Fruit fly (Drosophila melanogaster) whole organism, embryonic: Measurements from ENCODE around the gene CG43693.

Experiments used
- CG10267 ChIP-seq: fragments of 200-800 bp; sonication (Bioruptor generic); optimal IDR thresholded peaks from 2 replicates; lab custom pipeline; 2018; ENCODE audit warnings: missing biosample characterization, mild to moderate bottlenecking, missing genetic modification characterization, moderate library complexity
- CG10565 ChIP-seq: fragments of 200-800 bp; sonication (Bioruptor generic); optimal IDR thresholded peaks from 3 replicates; lab custom pipeline; 2016; ENCODE audit warnings: missing biosample characterization, mild to moderate bottlenecking, missing genetic modification characterization
- CG10654 ChIP-seq: fragments of 200-800 bp; sonication (Bioruptor generic); optimal IDR thresholded peaks from 2 replicates; lab custom pipeline; 2016; ENCODE audit warnings: missing biosample characterization, missing genetic modification characterization
- CG1233 ChIP-seq: fragments of 200-800 bp; sonication (Bioruptor generic); optimal IDR thresholded peaks from 4 replicates; lab custom pipeline; 2018; ENCODE audit warnings: missing biosample characterization, mild to moderate bottlenecking, missing genetic modification characterization
- CG12744 ChIP-seq: fragments of 200-800 bp; sonication (Bioruptor generic); optimal IDR thresholded peaks from 2 replicates; lab custom pipeline; 2016; ENCODE audit warnings: missing biosample characterization, missing genetic modification characterization
- CG14050 ChIP-seq: fragments of 200-800 bp; sonication (Bioruptor generic); IDR thresholded peaks from 3 replicates; pipeline ENCODE4 v1.3.6; 2022; ENCODE audit warnings: missing biosample characterization, missing genetic modification characterization
- CG16813 ChIP-seq: fragments of 200-800 bp; sonication (Bioruptor generic); IDR thresholded peaks from 3 replicates; pipeline ENCODE4 v1.3.6; 2022; ENCODE audit warnings: missing biosample characterization, missing genetic modification characterization; ENCODE audit not compliant: partially characterized antibody
- CG1832 ChIP-seq: fragments of 200-800 bp; sonication (Bioruptor generic); optimal IDR thresholded peaks from 2 replicates; lab custom pipeline; 2017; ENCODE audit warnings: missing biosample characterization, mild to moderate bottlenecking, missing genetic modification characterization, inconsistent platforms
- CG2120 ChIP-seq: fragments of 200-800 bp; sonication (Bioruptor generic); optimal IDR thresholded peaks from 3 replicates; lab custom pipeline; 2016; ENCODE audit warnings: missing biosample characterization, missing genetic modification characterization
- CG2678 ChIP-seq: fragments of 200-800 bp; sonication (Bioruptor generic); optimal IDR thresholded peaks from 3 replicates; lab custom pipeline; 2019; ENCODE audit warnings: missing biosample characterization, mild to moderate bottlenecking, missing genetic modification characterization, moderate library complexity
- CG33557 ChIP-seq: fragments of 200-800 bp; sonication (Bioruptor generic); optimal IDR thresholded peaks from 2 replicates; lab custom pipeline; 2019; ENCODE audit warnings: missing biosample characterization, mild to moderate bottlenecking, missing genetic modification characterization, moderate library complexity
- CG3838 ChIP-seq: fragments of 200-800 bp; sonication (Bioruptor generic); optimal IDR thresholded peaks from 3 replicates; lab custom pipeline; 2016; ENCODE audit warnings: missing biosample characterization, missing genetic modification characterization
- CG3847 ChIP-seq: fragments of 200-800 bp; sonication (Bioruptor generic); IDR thresholded peaks from 2 replicates; pipeline ENCODE4 v1.3.6; 2022; ENCODE audit warnings: missing biosample characterization, missing genetic modification characterization
- CG4360 ChIP-seq: fragments of 200-800 bp; sonication (Bioruptor generic); IDR thresholded peaks from 2 replicates; pipeline ENCODE4 v1.3.6; 2022; ENCODE audit warnings: missing biosample characterization, missing genetic modification characterization
- CG7745 ChIP-seq: fragments of 200-800 bp; sonication (Bioruptor generic); optimal IDR thresholded peaks from 2 replicates; lab custom pipeline; 2018; ENCODE audit warnings: missing biosample characterization, mild to moderate bottlenecking, missing genetic modification characterization, moderate library complexity
- CG9609 ChIP-seq: fragments of 200-800 bp; sonication (Bioruptor generic); optimal IDR thresholded peaks from 3 replicates; lab custom pipeline; 2016; ENCODE audit warnings: missing biosample characterization, missing genetic modification characterization
- CG9817 ChIP-seq: fragments of 200-800 bp; sonication (Bioruptor generic); optimal IDR thresholded peaks from 2 replicates; lab custom pipeline; 2018; ENCODE audit warnings: missing biosample characterization, mild to moderate bottlenecking, missing genetic modification characterization, moderate library complexity
- D19B ChIP-seq: fragments of 200-800 bp; sonication (Bioruptor generic); optimal IDR thresholded peaks from 2 replicates; lab custom pipeline; 2017; ENCODE audit warnings: missing biosample characterization, mild to moderate bottlenecking, missing genetic modification characterization
- Dfd ChIP-seq, 2 experiments: fragments of >200 bp; optimal IDR thresholded peaks; 2 replicates each; lab custom pipeline; 2017; ENCODE audit warnings: missing biosample characterization in 2 of 2, missing genetic modification characterization in 2 of 2
- Eip74EF ChIP-seq, 2 experiments: fragments of 200-800 bp in 1 of 2; fragments of >200 bp in 1 of 2; sonication (Bioruptor generic) in 1 of 2; optimal IDR thresholded peaks; 2 replicates each; lab custom pipeline; 2017 to 2019; ENCODE audit warnings: missing biosample characterization in 2 of 2, missing genetic modification characterization in 2 of 2, mild to moderate bottlenecking in 1 of 2, moderate library complexity in 1 of 2
- Gug ChIP-seq: fragments of 200-800 bp; sonication (Bioruptor generic); IDR thresholded peaks from 4 replicates; pipeline ENCODE4 v1.3.6; 2022; ENCODE audit warnings: missing biosample characterization, missing genetic modification characterization
- HLH3B ChIP-seq: fragments of 200-800 bp; sonication (Bioruptor generic); IDR thresholded peaks from 2 replicates; pipeline ENCODE4 v1.3.6; 2022; ENCODE audit warnings: missing biosample characterization, missing genetic modification characterization
- HmgZ ChIP-seq: fragments of 200-800 bp; sonication (Bioruptor generic); optimal IDR thresholded peaks from 2 replicates; lab custom pipeline; 2018; ENCODE audit warnings: missing biosample characterization, mild to moderate bottlenecking, missing genetic modification characterization
- Ptx1 ChIP-seq: fragments of 200-800 bp; sonication (Bioruptor generic); IDR thresholded peaks from 2 replicates; pipeline ENCODE4 v1.3.6; 2022; ENCODE audit warnings: missing biosample characterization, missing genetic modification characterization
- Six4 ChIP-seq: fragments of 200-800 bp; sonication (Bioruptor generic); optimal IDR thresholded peaks from 2 replicates; lab custom pipeline; 2016; ENCODE audit warnings: missing biosample characterization, missing genetic modification characterization
- YL-1 ChIP-seq: fragments of 200-800 bp; sonication (Bioruptor generic); optimal IDR thresholded peaks from 3 replicates; lab custom pipeline; 2017; ENCODE audit warnings: missing biosample characterization, mild to moderate bottlenecking, missing genetic modification characterization
- ab ChIP-seq: fragments of 200-800 bp; sonication (Bioruptor generic); optimal IDR thresholded peaks from 2 replicates; lab custom pipeline; 2016; ENCODE audit warnings: missing biosample characterization, missing genetic modification characterization
- ato ChIP-seq: fragments of 200-800 bp; sonication (Bioruptor generic); IDR thresholded peaks from 2 replicates; pipeline ENCODE4 v1.3.6; 2022; ENCODE audit warnings: missing biosample characterization, missing genetic modification characterization; ENCODE audit not compliant: partially characterized antibody
- chn ChIP-seq: fragments of 200-800 bp; sonication (Bioruptor generic); optimal IDR thresholded peaks from 2 replicates; lab custom pipeline; 2016; ENCODE audit warnings: missing biosample characterization, missing genetic modification characterization
- dmrt11E ChIP-seq: fragments of 200-800 bp; sonication (Bioruptor generic); optimal IDR thresholded peaks from 3 replicates; lab custom pipeline; 2018; ENCODE audit warnings: missing biosample characterization, mild to moderate bottlenecking, missing genetic modification characterization, moderate library complexity
- fd96Cb ChIP-seq: fragments of 200-800 bp; sonication (Bioruptor generic); optimal IDR thresholded peaks from 2 replicates; lab custom pipeline; 2018; ENCODE audit warnings: missing biosample characterization, mild to moderate bottlenecking, missing genetic modification characterization, moderate library complexity
- fru ChIP-seq: fragments of >200 bp; optimal IDR thresholded peaks from 2 replicates; lab custom pipeline; 2017
- gcm2 ChIP-seq: fragments of 200-800 bp; sonication (Bioruptor generic); optimal IDR thresholded peaks from 2 replicates; lab custom pipeline; 2016; ENCODE audit warnings: missing biosample characterization, missing genetic modification characterization
- jumu ChIP-seq: fragments of 200-800 bp; sonication (Bioruptor generic); optimal IDR thresholded peaks from 3 replicates; lab custom pipeline; 2016; ENCODE audit warnings: missing biosample characterization, missing genetic modification characterization
- kni ChIP-seq: fragments of 200-800 bp; sonication (Bioruptor generic); optimal IDR thresholded peaks from 3 replicates; lab custom pipeline; 2017; ENCODE audit warnings: mild to moderate bottlenecking, missing biosample characterization, missing genetic modification reagents, missing genetic modification characterization
- knrl ChIP-seq: fragments of 200-800 bp; sonication (Bioruptor generic); IDR thresholded peaks from 3 replicates; pipeline ENCODE4 v1.3.6; 2022; ENCODE audit warnings: missing biosample characterization, missing genetic modification characterization; ENCODE audit not compliant: partially characterized antibody
- lab ChIP-seq: fragments of 200-800 bp; sonication (Bioruptor generic); optimal IDR thresholded peaks from 3 replicates; lab custom pipeline; 2017; ENCODE audit warnings: missing biosample characterization, missing genetic modification characterization, mild to moderate bottlenecking, moderate library complexity, missing genetic modification reagents
- lbe ChIP-seq: fragments of 200-800 bp; sonication (Bioruptor generic); optimal IDR thresholded peaks from 2 replicates; lab custom pipeline; 2016; ENCODE audit warnings: missing biosample characterization, mild to moderate bottlenecking, missing genetic modification characterization
- mld ChIP-seq: fragments of 200-800 bp; sonication (Bioruptor generic); IDR thresholded peaks from 3 replicates; pipeline ENCODE4 v1.3.6; 2022; ENCODE audit warnings: missing biosample characterization, missing genetic modification characterization; ENCODE audit not compliant: partially characterized antibody
- pan ChIP-seq, 4 experiments: fragments of >200 bp in 3 of 4; fragments of 200-800 bp in 1 of 4; sonication (Bioruptor generic) in 1 of 4; optimal IDR thresholded peaks in 3 of 4; IDR thresholded peaks in 1 of 4; 2 replicates each; pipeline versions ENCODE4 v1.3.6 to Lab custom; 2017 to 2022; ENCODE audit warnings: missing biosample characterization in 2 of 4, missing genetic modification characterization in 2 of 4, mixed read lengths in 1 of 4
- pb ChIP-seq: fragments of 200-800 bp; sonication (Bioruptor generic); optimal IDR thresholded peaks from 3 replicates; lab custom pipeline; 2016; ENCODE audit warnings: missing biosample characterization, missing genetic modification characterization
- pum ChIP-seq: fragments of 200-800 bp; sonication (Bioruptor generic); optimal IDR thresholded peaks from 2 replicates; lab custom pipeline; 2016; ENCODE audit warnings: missing biosample characterization, missing genetic modification characterization
- rib ChIP-seq: fragments of 200-800 bp; sonication (Bioruptor generic); IDR thresholded peaks from 2 replicates; pipeline ENCODE4 v1.3.6; 2022; ENCODE audit warnings: missing biosample characterization, missing genetic modification characterization
- row ChIP-seq: fragments of 200-800 bp; sonication (Bioruptor generic); IDR thresholded peaks from 3 replicates; pipeline ENCODE4 v1.3.6; 2022; ENCODE audit warnings: missing biosample characterization, missing genetic modification characterization
- sens ChIP-seq: fragments of 200-800 bp; sonication (Bioruptor generic); peaks from one replicate; lab custom pipeline; 2016; ENCODE audit warnings: missing biosample characterization, missing genetic modification characterization
- so ChIP-seq: fragments of 200-800 bp; sonication (Bioruptor generic); IDR thresholded peaks from 3 replicates; pipeline ENCODE4 v1.3.6; 2022; ENCODE audit warnings: missing biosample characterization, missing genetic modification characterization
- ssp ChIP-seq: fragments of 200-800 bp; sonication (Bioruptor generic); IDR thresholded peaks from 2 replicates; pipeline ENCODE4 v1.3.6; 2022; ENCODE audit warnings: missing biosample characterization, missing genetic modification characterization
- tup ChIP-seq: fragments of 200-800 bp; sonication (Bioruptor generic); optimal IDR thresholded peaks from 2 replicates; lab custom pipeline; 2016; ENCODE audit warnings: missing biosample characterization, mild to moderate bottlenecking, missing genetic modification characterization, moderate library complexity
- vfl ChIP-seq: fragments of 200-800 bp; sonication (Bioruptor generic); optimal IDR thresholded peaks from 2 replicates; lab custom pipeline; 2016; ENCODE audit warnings: missing biosample characterization, missing genetic modification characterization

Gene CG43693

DNA sequence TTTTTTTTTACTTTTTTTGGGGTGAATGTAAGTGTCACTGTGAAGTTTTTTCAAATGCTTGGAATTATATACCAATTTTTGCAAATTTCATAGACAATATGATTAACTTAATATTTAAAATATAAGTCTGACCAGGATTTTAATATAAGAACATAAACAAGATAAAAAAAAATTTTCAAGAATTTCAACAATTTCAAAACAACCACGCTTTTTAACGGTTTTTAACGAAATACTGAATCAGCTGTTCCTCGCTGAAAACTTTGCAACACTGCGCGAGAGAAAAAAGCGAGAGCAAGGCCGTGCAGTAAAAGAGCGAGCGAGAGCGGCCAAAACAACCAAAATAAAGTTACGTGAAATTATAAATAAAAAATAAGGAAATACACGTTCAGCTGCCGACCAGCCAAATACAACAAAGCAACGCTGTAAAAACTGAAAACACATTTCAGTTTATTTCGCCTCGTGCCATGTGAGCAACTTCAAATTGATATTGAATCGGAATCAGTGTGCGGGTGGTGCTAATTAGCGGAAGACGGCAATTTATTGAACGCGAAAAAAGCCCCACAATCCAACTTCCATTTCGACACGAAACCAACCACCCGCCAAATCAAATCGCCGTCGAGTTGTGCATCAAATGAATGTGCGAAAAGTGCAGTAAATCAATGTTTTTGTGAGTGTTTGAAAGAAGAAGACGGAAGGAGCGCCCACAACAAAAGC, 45.2 kb upstream of the CG43693 start, which contains the start of the genes CG46439, Iyd and CG33947 (continued):
- TF ChIP-seq CG1233 (GFP tag; lab: Kevin White, UChicago) (no peak), pum (GFP tag; lab: Kevin White, UChicago) (no peak), CG10654 (no peak), mld (no peak), sens (GFP tag; lab: Kevin White, UChicago) (peak; percentile 82), Gug (GFP tag; lab: Robert Waterston, UW) (no peak), fru (lab: Kevin White, UChicago) (no peak), vfl (GFP tag; lab: Kevin White, UChicago) (no peak), CG9817 (no peak), jumu (GFP tag; lab: Kevin White, UChicago) (no peak), CG3838 (GFP tag; lab: Kevin White, UChicago) (no peak), HLH3B (GFP tag; lab: Robert Waterston, UW) (no peak), so (GFP tag; lab: Robert Waterston, UW) (peak; percentile 40; the same call in 1 of the 3 replicates), CG12744 (GFP tag; lab: Kevin White, UChicago) (no peak), CG9609 (GFP tag; lab: Kevin White, UChicago) (no peak), CG16813 (GFP tag; lab: Robert Waterston, UW) (0 out of 3 replicates have a peak, but pooled peaks have one; percentile 16), gcm2 (GFP tag; lab: Kevin White, UChicago) (no peak), CG7745 (tag; lab: Kevin White, UChicago) (no peak), CG2678 (tag; lab: Kevin White, UChicago) (no peak), chn (GFP tag; lab: Kevin White, UChicago) (peak; percentile 4), dmrt11E (no peak), CG2120 (peak; percentile 26), YL-1 (GFP tag; lab: Kevin White, UChicago) (no peak), knrl (no peak), pan (optimal IDR thresholded peaks at IDR 0.05; lab: Kevin White, UChicago) (no peak), pan (GFP tag; optimal IDR thresholded peaks at IDR 0.05 in 1 of 2, IDR thresholded peaks at IDR 0.05 in 1 of 2) (no peak), kni (GFP tag; lab: Kevin White, UChicago) (peak; percentile 39), lbe (GFP tag; lab: Kevin White, UChicago) (peak; percentile 73), HmgZ (tag; lab: Kevin White, UChicago) (peak; percentile 13), ab (GFP tag; lab: Kevin White, UChicago) (no peak), CG3847 (GFP tag; lab: Robert Waterston, UW) (no peak), Six4 (GFP tag; lab: Kevin White, UChicago) (no peak), rib (GFP tag; lab: Robert Waterston, UW) (0 out of 2 replicates have a peak, but pooled peaks have one; percentile 26), CG14050 (GFP tag; lab: Robert Waterston, UW) (no peak), Dfd (GFP tag; optimal IDR thresholded peaks at IDR 0.05; lab: Kevin White, UChicago) (no peak), CG1832 (GFP tag; lab: Kevin White, UChicago) (no peak), Eip74EF (GFP tag; optimal IDR thresholded peaks at IDR 0.05; lab: Kevin White, UChicago) (peak in 1 of 2 experiments; percentile 68), CG33557 (no peak), Ptx1 (GFP tag; lab: Robert Waterston, UW) (no peak), row (GFP tag; lab: Robert Waterston, UW) (peak; percentile 35; the same call in 1 of the 3 replicates), ato (GFP tag; lab: Robert Waterston, UW) (0 out of 2 replicates have a peak, but pooled peaks have one; percentile 28), tup (GFP tag; lab: Kevin White, UChicago) (no peak), lab (GFP tag; lab: Kevin White, UChicago) (peak; percentile 35), CG4360 (GFP tag; lab: Robert Waterston, UW) (peak; percentile 38; the same call in 1 of the 2 replicates), CG10565 (no peak), ssp (no peak), CG10267 (tag; lab: Kevin White, UChicago) (peak; percentile 95), D19B (GFP tag; lab: Kevin White, UChicago) (no peak), fd96Cb (no peak), pb (no peak)
